Worm (Caenorhabditis elegans) whole organism, L1 larva: Measurements from ENCODE around the gene tmd-2.

ENCODE experiments used
- C04F5.9 ChIP-seq: sonication (generic microtip); optimal IDR thresholded peaks from 2 replicates; lab custom pipeline; 2016; ENCODE audit warnings: missing genetic modification characterization, missing compliant biosample characterization
- C16A3.4 ChIP-seq: fragments of 150-350 bp; optimal IDR thresholded peaks from 2 replicates; lab custom pipeline; 2014; ENCODE audit warnings: missing biosample characterization, missing genetic modification characterization
- C34B4.2 ChIP-seq: sonication (generic microtip); optimal IDR thresholded peaks from 2 replicates; lab custom pipeline; 2017; ENCODE audit warnings: mild to moderate bottlenecking, missing genetic modification characterization, missing compliant biosample characterization
- Y116A8C.19 ChIP-seq: sonication (generic microtip); optimal IDR thresholded peaks from 2 replicates; lab custom pipeline; 2016; ENCODE audit warnings: missing compliant biosample characterization, missing genetic modification characterization, borderline replicate concordance
- aha-1 ChIP-seq: fragments of 150-350 bp; optimal IDR thresholded peaks from 2 replicates; lab custom pipeline; 2014; ENCODE audit warnings: missing biosample characterization, missing genetic modification characterization
- alr-1 ChIP-seq: fragments of 200-800 bp; sonication (Bioruptor generic); optimal IDR thresholded peaks from 2 replicates; lab custom pipeline; 2018; ENCODE audit warnings: borderline replicate concordance, mild to moderate bottlenecking, missing genetic modification characterization, missing compliant biosample characterization
- ama-1 ChIP-seq: fragments of 150-350 bp; optimal IDR thresholded peaks from 2 replicates; lab custom pipeline; 2014
- ceh-63 ChIP-seq: fragments of 200-800 bp; sonication (Bioruptor generic); optimal IDR thresholded peaks from 2 replicates; lab custom pipeline; 2018; ENCODE audit warnings: mild to moderate bottlenecking, missing genetic modification characterization, missing compliant biosample characterization
- ceh-82 ChIP-seq, 3 experiments: fragments of 150-350 bp in 1 of 3; sonication (generic microtip) in 2 of 3; optimal IDR thresholded peaks; 2 replicates each; lab custom pipeline; 2014 to 2017; ENCODE audit warnings: missing biosample characterization in 3 of 3, missing genetic modification characterization in 3 of 3
- ceh-88 ChIP-seq: fragments of 200-800 bp; sonication (Bioruptor generic); IDR thresholded peaks from 2 replicates; pipeline ENCODE4 v1.3.6; 2022; ENCODE audit warnings: missing genetic modification characterization, missing compliant biosample characterization
- dpl-1 ChIP-seq, 3 experiments: fragments of 150-350 bp in 2 of 3; sonication (generic microtip) in 1 of 3; optimal IDR thresholded peaks; 2 replicates each; lab custom pipeline; 2014 to 2017; ENCODE audit warnings: missing biosample characterization in 3 of 3, missing genetic modification characterization in 3 of 3, missing genetic modification reagents in 3 of 3
- egl-13 ChIP-seq: sonication (generic microtip); optimal IDR thresholded peaks from 2 replicates; lab custom pipeline; 2016; ENCODE audit warnings: missing genotype, missing genetic modification reagents, missing genetic modification characterization, missing compliant biosample characterization
- egl-27 ChIP-seq, 2 experiments: fragments of 150-350 bp in 1 of 2; sonication (generic microtip); optimal IDR thresholded peaks; 3 replicates each; lab custom pipeline; 2017 to 2018; ENCODE audit warnings: missing biosample characterization in 2 of 2, missing genetic modification characterization in 2 of 2, missing genetic modification reagents in 2 of 2
- ets-5 ChIP-seq: fragments of 200-800 bp; sonication (Bioruptor generic); IDR thresholded peaks from 2 replicates; pipeline ENCODE4 v1.3.6; 2022; ENCODE audit warnings: missing genetic modification characterization, missing compliant biosample characterization
- fkh-10 ChIP-seq: sonication (generic microtip); optimal IDR thresholded peaks from 2 replicates; lab custom pipeline; 2017; ENCODE audit warnings: missing biosample characterization, missing genetic modification reagents, missing genetic modification characterization
- fkh-4 ChIP-seq: sonication (generic microtip); optimal IDR thresholded peaks from 2 replicates; lab custom pipeline; 2016; ENCODE audit warnings: missing compliant biosample characterization, missing genetic modification characterization, borderline replicate concordance
- fkh-8 ChIP-seq: sonication (generic microtip); optimal IDR thresholded peaks from 2 replicates; lab custom pipeline; 2016; ENCODE audit warnings: mild to moderate bottlenecking, missing genetic modification characterization, missing compliant biosample characterization
- fos-1 ChIP-seq: fragments of 150-350 bp; optimal IDR thresholded peaks from 2 replicates; lab custom pipeline; 2014; ENCODE audit warnings: missing biosample characterization, missing genetic modification characterization
- grh-1 ChIP-seq: fragments of 200-800 bp; sonication (Bioruptor generic); IDR thresholded peaks from 2 replicates; pipeline ENCODE4 v1.3.6; 2022; ENCODE audit warnings: missing genetic modification reagents, missing genetic modification characterization, missing compliant biosample characterization
- hlh-4 ChIP-seq: sonication (generic microtip); optimal IDR thresholded peaks from 2 replicates; lab custom pipeline; 2016; ENCODE audit warnings: mild to moderate bottlenecking, missing genetic modification characterization, missing compliant biosample characterization
- irx-1 ChIP-seq: sonication (generic microtip); optimal IDR thresholded peaks from 2 replicates; lab custom pipeline; 2016; ENCODE audit warnings: missing genetic modification characterization, missing compliant biosample characterization
- isw-1 ChIP-seq: fragments of 200-800 bp; sonication (Bioruptor generic); IDR thresholded peaks from 2 replicates; pipeline ENCODE4 v1.3.6; 2022; ENCODE audit warnings: missing genetic modification characterization, missing compliant biosample characterization
- jun-1 ChIP-seq: fragments of 150-350 bp; optimal IDR thresholded peaks from 2 replicates; lab custom pipeline; 2014; ENCODE audit warnings: missing biosample characterization, missing genetic modification reagents, missing genetic modification characterization
- lin-35 ChIP-seq, 2 experiments: fragments of 150-350 bp; optimal IDR thresholded peaks; 2 replicates each; lab custom pipeline; 2014; ENCODE audit warnings: missing biosample characterization in 2 of 2, missing genetic modification characterization in 2 of 2, missing genetic modification reagents in 2 of 2
- lin-39 ChIP-seq: fragments of 150-350 bp; optimal IDR thresholded peaks from 2 replicates; lab custom pipeline; 2014; ENCODE audit warnings: missing biosample characterization, missing genetic modification reagents, missing genetic modification characterization
- lir-3 ChIP-seq: sonication (generic microtip); optimal IDR thresholded peaks from 2 replicates; lab custom pipeline; 2016; ENCODE audit warnings: mild to moderate bottlenecking, missing genetic modification characterization, moderate library complexity, missing compliant biosample characterization; ENCODE audit not compliant: poor library complexity
- mab-9 ChIP-seq: fragments of 200-800 bp; sonication (Bioruptor generic); IDR thresholded peaks from 2 replicates; pipeline ENCODE4 v1.3.6; 2022; ENCODE audit warnings: missing genetic modification reagents, missing genetic modification characterization, missing compliant biosample characterization
- mdl-1 ChIP-seq, 2 experiments: fragments of 150-350 bp; optimal IDR thresholded peaks; 2 replicates each; lab custom pipeline; 2014 to 2017; ENCODE audit warnings: missing biosample characterization in 2 of 2, missing genetic modification characterization in 2 of 2, inconsistent platforms in 1 of 2
- mef-2 ChIP-seq: fragments of 150-350 bp; optimal IDR thresholded peaks from 2 replicates; lab custom pipeline; 2014; ENCODE audit warnings: missing biosample characterization, missing genetic modification characterization
- nhr-11 ChIP-seq: fragments of 150-350 bp; optimal IDR thresholded peaks from 2 replicates; lab custom pipeline; 2014; ENCODE audit warnings: missing biosample characterization, missing genetic modification characterization
- nhr-12 ChIP-seq: sonication (generic microtip); optimal IDR thresholded peaks from 2 replicates; lab custom pipeline; 2017; ENCODE audit warnings: missing biosample characterization, missing genetic modification characterization
- nhr-20 ChIP-seq: sonication (generic microtip); optimal IDR thresholded peaks from 2 replicates; lab custom pipeline; 2016; ENCODE audit warnings: mild to moderate bottlenecking, missing genetic modification characterization, missing compliant biosample characterization
- nhr-47 ChIP-seq: sonication (generic microtip); optimal IDR thresholded peaks from 2 replicates; lab custom pipeline; 2016; ENCODE audit warnings: mild to moderate bottlenecking, missing genetic modification characterization, moderate library complexity, missing compliant biosample characterization
- nhr-71 ChIP-seq: sonication (generic microtip); optimal IDR thresholded peaks from 2 replicates; lab custom pipeline; 2016; ENCODE audit warnings: mild to moderate bottlenecking, missing genetic modification characterization, moderate library complexity, missing compliant biosample characterization
- nhr-76 ChIP-seq: sonication (generic microtip); optimal IDR thresholded peaks from 2 replicates; lab custom pipeline; 2017; ENCODE audit warnings: missing biosample characterization, missing genetic modification characterization
- nhr-85 ChIP-seq: sonication (generic microtip); peaks from one replicate; lab custom pipeline; 2016; ENCODE audit warnings: missing genetic modification characterization, inconsistent platforms, missing compliant biosample characterization
- nhr-90 ChIP-seq: sonication (generic microtip); optimal IDR thresholded peaks from 2 replicates; lab custom pipeline; 2016; ENCODE audit warnings: mild to moderate bottlenecking, missing genetic modification characterization, missing compliant biosample characterization; ENCODE audit not compliant: poor library complexity
- pax-3 ChIP-seq: fragments of 200-800 bp; sonication (Bioruptor generic); optimal IDR thresholded peaks from 2 replicates; lab custom pipeline; 2018; ENCODE audit warnings: mild to moderate bottlenecking, missing genetic modification characterization, moderate library complexity, missing compliant biosample characterization
- snpc-4 ChIP-seq: fragments of 150-350 bp; optimal IDR thresholded peaks from 2 replicates; lab custom pipeline; 2014; ENCODE audit warnings: missing biosample characterization, missing genetic modification characterization
- snu-23 ChIP-seq: sonication (generic microtip); optimal IDR thresholded peaks from 2 replicates; lab custom pipeline; 2016; ENCODE audit warnings: missing genetic modification characterization, missing compliant biosample characterization
- sup-37 ChIP-seq: fragments of 200-800 bp; sonication (Bioruptor generic); optimal IDR thresholded peaks from 2 replicates; lab custom pipeline; 2018; ENCODE audit warnings: mild to moderate bottlenecking, missing genetic modification characterization, missing compliant biosample characterization
- unc-30 ChIP-seq: sonication (generic microtip); optimal IDR thresholded peaks from 2 replicates; lab custom pipeline; 2017; ENCODE audit warnings: missing biosample characterization, missing genetic modification characterization
- zip-4 ChIP-seq: fragments of 200-800 bp; sonication (Bioruptor generic); optimal IDR thresholded peaks from 2 replicates; lab custom pipeline; 2018; ENCODE audit warnings: mild to moderate bottlenecking, missing genetic modification characterization, moderate library complexity, missing compliant biosample characterization
- ztf-4 ChIP-seq: fragments of 150-350 bp; optimal IDR thresholded peaks from 2 replicates; lab custom pipeline; 2014; ENCODE audit warnings: missing biosample characterization, missing genetic modification characterization

Gene tmd-2

DNA sequence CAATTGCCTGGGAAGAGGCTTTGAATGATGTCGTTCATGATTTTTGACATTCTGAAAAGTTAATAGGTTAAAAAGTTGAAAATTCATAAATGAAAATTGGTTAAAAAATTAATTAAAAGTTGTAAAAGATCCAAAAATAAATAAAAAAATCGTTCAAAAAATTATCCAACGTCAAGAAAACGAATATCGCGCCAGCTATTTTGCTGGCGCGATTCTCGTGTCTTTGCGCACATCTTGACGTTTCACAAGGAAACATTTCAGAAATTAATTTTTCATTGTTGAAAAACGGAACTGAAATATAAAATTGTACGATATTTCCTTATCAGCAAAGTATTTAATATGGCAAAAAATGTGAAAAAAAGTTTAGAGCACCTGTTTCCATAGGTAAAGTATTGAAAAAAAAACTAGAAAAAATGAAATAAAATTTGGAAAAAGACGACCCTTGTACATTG, 24.7 kb downstream of the tmd-2 start, which contains the start of gene mpdu-1 (continued):
- no peak for TF ChIP-seq isw-1 (GFP tag; lab: Robert Waterston, UW)
- no peak for TF ChIP-seq nhr-11 (tag; lab: Kevin White, UChicago)
- TF ChIP-seq C16A3.4 (tag; lab: Kevin White, UChicago), result peak; percentile 79
- TF ChIP-seq egl-27 (tag; optimal IDR thresholded peaks at IDR 0.05; lab: Kevin White, UChicago), result no peak
- no peak for TF ChIP-seq ets-5 (GFP tag; lab: Robert Waterston, UW)
- no peak for TF ChIP-seq Y116A8C.19 (tag; lab: Kevin White, UChicago)
- peak; percentile 64 to 81 (median 75) for TF ChIP-seq dpl-1 (GFP tag; optimal IDR thresholded peaks at IDR 0.05; lab: Kevin White, UChicago)
- TF ChIP-seq egl-13 (tag; lab: Kevin White, UChicago), result peak; percentile 39
- peak; percentile 89 for TF ChIP-seq snpc-4 (tag; lab: Kevin White, UChicago)
- TF ChIP-seq C34B4.2 (tag; lab: Kevin White, UChicago), result no peak
- TF ChIP-seq mef-2 (tag; lab: Kevin White, UChicago), result no peak
- TF ChIP-seq fkh-4 (tag; lab: Kevin White, UChicago), result no peak
- peak; percentile 53 to 83 (median 58) for TF ChIP-seq ceh-82 (tag; optimal IDR thresholded peaks at IDR 0.05; lab: Kevin White, UChicago)
- TF ChIP-seq pax-3 (tag; lab: Kevin White, UChicago), result no peak
- TF ChIP-seq sup-37 (GFP tag; lab: Kevin White, UChicago), result no peak
- no peak for TF ChIP-seq ceh-63
- no peak for TF ChIP-seq ztf-4 (tag; lab: Kevin White, UChicago)
- no peak for TF ChIP-seq ama-1 (lab: Kevin White, UChicago)
- no peak for TF ChIP-seq nhr-76
- no peak for TF ChIP-seq unc-30 (tag; lab: Kevin White, UChicago)
- peak; percentile 5 for TF ChIP-seq fkh-10 (GFP tag; lab: Kevin White, UChicago)
- TF ChIP-seq nhr-71 (tag; lab: Kevin White, UChicago), result peak; percentile 80
- no peak for TF ChIP-seq ceh-88
- TF ChIP-seq fkh-8 (tag; lab: Kevin White, UChicago), result peak; percentile 21
- no peak for TF ChIP-seq mab-9 (GFP tag; lab: Robert Waterston, UW)
- TF ChIP-seq aha-1 (tag; lab: Kevin White, UChicago), result no peak
- peak; percentile 76 for TF ChIP-seq snu-23 (GFP tag; lab: Kevin White, UChicago)
- peak; percentile 65 for TF ChIP-seq nhr-90 (tag; lab: Kevin White, UChicago)
- peak; percentile 69 to 78 for TF ChIP-seq lin-35 (GFP tag; optimal IDR thresholded peaks at IDR 0.05; lab: Kevin White, UChicago)
- TF ChIP-seq lin-39 (tag; lab: Kevin White, UChicago), result peak; percentile 61
- peak; percentile 83 for TF ChIP-seq nhr-85 (tag; lab: Kevin White, UChicago)
- TF ChIP-seq jun-1 (tag; lab: Kevin White, UChicago), result no peak
- peak; percentile 63 for TF ChIP-seq irx-1 (tag; lab: Kevin White, UChicago)
- TF ChIP-seq zip-4, result peak; percentile 3
- TF ChIP-seq C04F5.9 (tag; lab: Kevin White, UChicago), result no peak
- TF ChIP-seq, all 84 proteins: peak for 40

DNA sequence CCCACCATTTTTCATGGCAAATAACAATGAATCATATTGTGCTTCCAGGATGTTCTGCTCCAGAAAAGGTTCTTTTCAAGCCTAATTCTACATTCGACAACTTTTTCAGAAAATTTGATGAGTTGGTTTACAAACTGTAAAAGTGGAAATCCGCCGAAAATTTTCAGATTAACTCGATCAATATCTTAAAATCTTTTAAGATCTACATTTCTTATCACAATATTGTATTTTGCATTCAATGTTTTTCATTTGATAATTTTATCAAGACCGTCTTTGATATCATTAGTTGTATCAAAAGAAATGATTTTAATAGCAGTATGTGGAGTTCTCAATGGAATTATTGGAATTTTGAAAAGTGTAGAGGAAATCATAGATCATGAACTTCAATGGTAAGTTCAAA, 25.3 kb downstream of the tmd-2 start, which contains the start of gene F38E1.6:
Gene F38E1.6, plus strand, starts transcription at position 301 of the 400 bp plus-strand sequence.
- no peak for TF ChIP-seq snpc-4 (tag; lab: Kevin White, UChicago)
- peak; percentile 38 for TF ChIP-seq alr-1
- no peak for TF ChIP-seq ama-1 (lab: Kevin White, UChicago)
- TF ChIP-seq snu-23 (GFP tag; lab: Kevin White, UChicago), result no peak

- TF ChIP-seq nhr-20 (tag; lab: Kevin White, UChicago), result no peak
- no peak for TF ChIP-seq aha-1 (tag; lab: Kevin White, UChicago)
- TF ChIP-seq mdl-1 (tag; optimal IDR thresholded peaks at IDR 0.05; lab: Kevin White, UChicago), result no peak
- no peak for TF ChIP-seq ceh-82 (tag; optimal IDR thresholded peaks at IDR 0.05; lab: Kevin White, UChicago)
- no peak for TF ChIP-seq grh-1 (GFP tag; lab: Robert Waterston, UW)
- TF ChIP-seq lir-3 (tag; lab: Kevin White, UChicago), result no peak
- TF ChIP-seq hlh-4 (tag; lab: Kevin White, UChicago), result no peak
- TF ChIP-seq nhr-76, result no peak
- TF ChIP-seq fos-1 (tag; lab: Kevin White, UChicago), result no peak
- TF ChIP-seq nhr-12 (tag; lab: Kevin White, UChicago), result no peak
- TF ChIP-seq ets-5 (GFP tag; lab: Robert Waterston, UW), result no peak
- no peak for TF ChIP-seq nhr-47 (tag; lab: Kevin White, UChicago)
- TF ChIP-seq isw-1 (GFP tag; lab: Robert Waterston, UW), result no peak
Observed at ce11 chrV:8370705-8371104, 36.2 kb downstream of the tmd-2 start, which contains the start of gene gpa-2. TSS of gene gpa-2 (plus strand) at chrV:8371005.
